Worm (Caenorhabditis elegans): Measurements from ENCODE around the gene nhr-43.

Gene nhr-43

DNA sequence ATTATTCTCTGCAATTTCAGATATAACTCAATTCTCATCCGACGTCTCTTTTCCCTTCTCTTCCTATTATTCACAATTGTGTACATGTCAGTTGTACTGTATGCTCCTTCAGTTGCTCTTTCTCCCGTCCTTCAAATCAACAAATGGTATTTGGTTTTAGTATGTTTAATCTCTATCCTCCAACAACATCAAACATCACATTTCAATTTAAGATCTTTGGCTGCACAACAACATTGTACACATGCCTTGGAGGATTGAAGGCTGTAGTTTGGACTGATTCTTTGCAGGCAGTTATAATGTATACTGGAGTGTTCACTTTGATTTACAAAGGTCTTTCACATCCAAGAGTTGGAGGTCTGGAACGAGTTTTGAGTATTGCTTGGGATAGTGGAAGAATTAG is 39.2 kb downstream of the nhr-43 start:
- TF ChIP-seq W03F9.2 (tag; optimal IDR thresholded peaks at IDR 0.05): no peak
- no peak for TF ChIP-seq him-1 (tag; optimal IDR thresholded peaks at IDR 0.05)
- TF ChIP-seq dao-5 (tag; optimal IDR thresholded peaks at IDR 0.05): no peak

DNA sequence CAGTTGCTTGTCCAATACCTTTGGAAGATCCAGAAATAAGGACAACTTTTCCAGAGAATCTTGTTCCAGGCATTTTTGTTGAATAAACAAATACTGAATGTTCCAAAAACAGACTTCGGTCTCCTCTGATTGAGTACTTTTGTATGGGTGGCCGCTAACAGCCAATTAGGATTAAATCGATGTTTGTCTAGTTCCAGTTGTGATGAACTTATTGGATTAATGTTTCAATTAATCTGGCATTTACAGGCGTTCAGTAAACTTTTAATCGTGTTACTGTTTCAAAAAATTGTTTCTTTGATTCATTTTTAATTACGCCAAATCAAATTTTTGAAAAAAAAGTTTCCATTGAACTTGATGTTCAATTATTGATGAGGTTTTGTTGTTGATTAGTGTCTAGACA is 42.9 kb downstream of the nhr-43 start, which contains the start of gene ZK829.1:
TSS of gene ZK829.1 (minus strand) at position 101 of the 400 bp plus-strand sequence.
- TF ChIP-seq him-1 (tag; optimal IDR thresholded peaks at IDR 0.05): no peak
- TF ChIP-seq W03F9.2 (tag; optimal IDR thresholded peaks at IDR 0.05): no peak
- TF ChIP-seq dao-5 (tag; optimal IDR thresholded peaks at IDR 0.05): no peak

DNA sequence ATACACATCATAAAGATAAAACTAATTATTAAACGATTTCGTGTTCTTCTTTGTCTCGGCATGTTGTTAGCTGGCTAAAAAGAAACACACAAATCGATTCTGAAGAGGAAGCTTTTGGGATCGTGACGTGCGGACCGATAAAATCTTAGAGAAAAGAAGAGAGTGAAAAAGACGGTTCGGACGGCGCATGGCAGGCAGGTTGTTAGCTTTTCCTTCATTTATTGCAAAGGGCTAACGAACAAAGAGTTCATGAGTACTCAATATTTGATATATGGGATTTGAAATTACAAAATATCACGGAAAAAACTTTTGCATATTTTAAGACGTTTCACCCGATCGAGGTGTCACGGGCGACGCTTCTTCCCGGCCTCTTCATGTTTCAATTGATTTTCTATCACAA is 46.2 kb downstream of the nhr-43 start, which contains the start of gene ZK829.3:
TSS of gene ZK829.3 (minus strand) at position 101 of the 400 bp plus-strand sequence.
- TF ChIP-seq him-1 (tag; optimal IDR thresholded peaks at IDR 0.05): no peak
- TF ChIP-seq W03F9.2 (tag; optimal IDR thresholded peaks at IDR 0.05): no peak
- no peak for TF ChIP-seq dao-5 (tag; optimal IDR thresholded peaks at IDR 0.05)

DNA sequence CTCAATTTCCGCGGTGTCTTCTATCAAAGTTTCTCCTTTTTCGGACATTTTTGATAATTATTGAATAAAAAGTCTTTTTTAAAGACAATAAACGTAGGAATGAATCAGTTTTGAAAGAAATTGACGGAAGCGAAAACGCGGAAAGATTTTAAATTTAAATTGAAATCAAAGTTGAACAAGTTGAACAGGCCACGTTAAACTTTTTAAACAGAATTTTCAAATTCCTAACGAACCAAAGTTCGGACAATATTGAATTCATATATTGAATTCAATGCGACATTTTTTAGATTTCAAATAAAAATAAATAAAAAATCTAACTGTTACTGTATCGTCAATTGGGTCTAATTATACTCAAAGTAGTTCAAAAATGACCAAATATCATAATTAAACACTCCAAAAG is 50.3 kb downstream of the nhr-43 start, which contains the start of gene hdl-1:
TSS of gene hdl-1 (minus strand) at position 101 of the 400 bp plus-strand sequence.
- TF ChIP-seq W03F9.2 (tag; optimal IDR thresholded peaks at IDR 0.05) (no peak), dao-5 (tag; optimal IDR thresholded peaks at IDR 0.05) (no peak)

DNA sequence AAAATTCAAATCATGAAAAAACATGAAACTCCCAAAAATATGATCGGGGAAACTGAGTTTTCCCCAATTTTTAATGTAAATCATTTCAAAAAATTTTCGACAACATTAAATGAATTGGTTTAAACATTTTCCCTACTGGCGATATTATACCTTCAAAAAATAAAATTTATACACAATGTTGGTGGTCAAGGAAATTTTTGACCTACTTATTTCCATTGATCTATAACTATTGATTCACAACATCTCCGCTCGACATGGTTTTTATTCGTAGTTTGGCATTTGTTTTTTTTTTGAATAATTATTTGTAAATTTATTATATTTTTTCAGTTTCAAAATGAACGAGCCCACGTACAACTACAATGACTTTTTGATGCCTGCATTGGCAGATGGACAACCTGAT is 50.9 kb downstream of the nhr-43 start, which contains the start of gene tbx-36:
TSS of gene tbx-36 (plus strand) at position 301 of the 400 bp plus-strand sequence.
- TF ChIP-seq him-1 (tag; optimal IDR thresholded peaks at IDR 0.05) (no peak), dao-5 (tag; optimal IDR thresholded peaks at IDR 0.05) (no peak), W03F9.2 (tag; optimal IDR thresholded peaks at IDR 0.05) (no peak)

All from whole organism, L4/young adult.